Worm (Caenorhabditis elegans) whole organism, mixed stage, embryonic: Measurements from ENCODE around the gene C34H4.5.
A peak's percentile ranks its signal among the peaks of the same experiment; 100 is the strongest.

ENCODE experiments used
- M03D4.4 ChIP-seq: sonication (generic microtip); optimal IDR thresholded peaks from 2 replicates; lab custom pipeline; 2017; ENCODE audit warnings: mild to moderate bottlenecking, missing genetic modification characterization, missing compliant biosample characterization
- bed-3 ChIP-seq: fragments of 200-800 bp; sonication (Bioruptor generic); optimal IDR thresholded peaks from 3 replicates; lab custom pipeline; 2018; ENCODE audit warnings: mild to moderate bottlenecking, missing genetic modification characterization, moderate library complexity, missing compliant biosample characterization
- blmp-1 ChIP-seq: fragments of 150-350 bp; optimal IDR thresholded peaks from 2 replicates; lab custom pipeline; 2014; ENCODE audit warnings: missing biosample characterization, missing genetic modification characterization
- ceh-39 ChIP-seq: fragments of 150-350 bp; optimal IDR thresholded peaks from 2 replicates; lab custom pipeline; 2014; ENCODE audit warnings: missing biosample characterization, missing genetic modification characterization
- ceh-43 ChIP-seq: fragments of 200-800 bp; sonication (Bioruptor generic); optimal IDR thresholded peaks from 2 replicates; lab custom pipeline; 2018; ENCODE audit warnings: mild to moderate bottlenecking, missing genetic modification characterization, moderate library complexity, missing compliant biosample characterization
- ceh-83 ChIP-seq: fragments of 200-800 bp; sonication (Bioruptor generic); optimal IDR thresholded peaks from 2 replicates; lab custom pipeline; 2018; ENCODE audit warnings: mild to moderate bottlenecking, missing genetic modification characterization, missing compliant biosample characterization
- ces-1 ChIP-seq: fragments of 150-350 bp; optimal IDR thresholded peaks from 2 replicates; lab custom pipeline; 2014; ENCODE audit warnings: missing biosample characterization, missing genetic modification reagents, missing genetic modification characterization
- cnd-1 ChIP-seq: fragments of 200-800 bp; sonication (Bioruptor generic); optimal IDR thresholded peaks from 2 replicates; lab custom pipeline; 2018; ENCODE audit warnings: mild to moderate bottlenecking, missing genetic modification characterization, missing compliant biosample characterization
- drap-1 ChIP-seq: fragments of 200-800 bp; sonication (Bioruptor generic); optimal IDR thresholded peaks from 3 replicates; lab custom pipeline; 2018; ENCODE audit warnings: mild to moderate bottlenecking, missing genetic modification characterization, missing compliant biosample characterization
- elt-1 ChIP-seq: sonication (generic microtip); optimal IDR thresholded peaks from 2 replicates; lab custom pipeline; 2017; ENCODE audit warnings: missing genetic modification characterization, mild to moderate bottlenecking, missing compliant biosample characterization, antibody characterized with exemption, moderate library complexity, borderline replicate concordance; ENCODE audit not compliant: insufficient read depth
- elt-3 ChIP-seq: fragments of 150-350 bp; optimal IDR thresholded peaks from 2 replicates; lab custom pipeline; 2014; ENCODE audit warnings: missing biosample characterization, missing genetic modification characterization
- flh-1 ChIP-seq: fragments of 200-800 bp; sonication (Bioruptor generic); optimal IDR thresholded peaks from 2 replicates; lab custom pipeline; 2018; ENCODE audit warnings: mild to moderate bottlenecking, missing genetic modification characterization, moderate library complexity, missing compliant biosample characterization
- ham-2 ChIP-seq: fragments of 200-800 bp; sonication (Bioruptor generic); optimal IDR thresholded peaks from 2 replicates; lab custom pipeline; 2018; ENCODE audit warnings: mild to moderate bottlenecking, missing genetic modification characterization, missing compliant biosample characterization
- hlh-1 ChIP-seq: fragments of 150-350 bp; optimal IDR thresholded peaks from 2 replicates; lab custom pipeline; 2014; ENCODE audit warnings: missing biosample characterization, missing genetic modification reagents, missing genetic modification characterization
- lin-13 ChIP-seq: fragments of 150-350 bp; optimal IDR thresholded peaks from 2 replicates; lab custom pipeline; 2014; ENCODE audit warnings: missing biosample characterization, missing genetic modification characterization
- lin-32 ChIP-seq: fragments of 200-800 bp; sonication (Bioruptor generic); optimal IDR thresholded peaks from 2 replicates; lab custom pipeline; 2018; ENCODE audit warnings: mild to moderate bottlenecking, missing genetic modification characterization, missing compliant biosample characterization
- lsy-2 ChIP-seq: fragments of 150-350 bp; optimal IDR thresholded peaks from 2 replicates; lab custom pipeline; 2014; ENCODE audit warnings: missing biosample characterization, missing genetic modification characterization
- mab-5 ChIP-seq: fragments of 150-350 bp; optimal IDR thresholded peaks from 2 replicates; lab custom pipeline; 2014; ENCODE audit warnings: missing biosample characterization, missing genetic modification characterization
- mep-1 ChIP-seq: fragments of 150-350 bp; optimal IDR thresholded peaks from 2 replicates; lab custom pipeline; 2017; ENCODE audit warnings: missing biosample characterization, missing genetic modification reagents, missing genetic modification characterization, inconsistent platforms
- mls-2 ChIP-seq: sonication (generic microtip); optimal IDR thresholded peaks from 2 replicates; lab custom pipeline; 2016; ENCODE audit warnings: mild to moderate bottlenecking, missing genetic modification characterization, moderate library complexity, missing compliant biosample characterization
- nhr-12 ChIP-seq: fragments of 150-350 bp; optimal IDR thresholded peaks from 2 replicates; lab custom pipeline; 2014; ENCODE audit warnings: missing biosample characterization, missing genetic modification characterization
- nhr-2 ChIP-seq: fragments of 150-350 bp; optimal IDR thresholded peaks from 2 replicates; lab custom pipeline; 2014; ENCODE audit warnings: missing biosample characterization, missing genetic modification characterization
- nhr-237 ChIP-seq: fragments of 150-350 bp; optimal IDR thresholded peaks from 2 replicates; lab custom pipeline; 2014; ENCODE audit warnings: missing biosample characterization, missing genetic modification characterization
- nhr-28 ChIP-seq: fragments of 150-350 bp; optimal IDR thresholded peaks from 2 replicates; lab custom pipeline; 2014; ENCODE audit warnings: missing biosample characterization, missing genetic modification characterization
- nhr-76 ChIP-seq: sonication (generic microtip); optimal IDR thresholded peaks from 2 replicates; lab custom pipeline; 2017; ENCODE audit warnings: missing biosample characterization, missing genetic modification characterization
- pha-4 ChIP-seq: fragments of 150-350 bp; optimal IDR thresholded peaks from 2 replicates; lab custom pipeline; 2018; ENCODE audit warnings: missing biosample characterization, missing genetic modification reagents, missing genetic modification characterization
- sem-2 ChIP-seq: fragments of 200-800 bp; sonication (Bioruptor generic); optimal IDR thresholded peaks from 2 replicates; lab custom pipeline; 2018; ENCODE audit warnings: mild to moderate bottlenecking, missing genetic modification characterization, missing compliant biosample characterization
- snpc-4 ChIP-seq: fragments of 150-350 bp; optimal IDR thresholded peaks from 2 replicates; lab custom pipeline; 2014; ENCODE audit warnings: missing biosample characterization, missing genetic modification characterization
- unc-120 ChIP-seq: sonication (generic microtip); optimal IDR thresholded peaks from 2 replicates; lab custom pipeline; 2017; ENCODE audit warnings: missing genetic modification characterization, missing compliant biosample characterization; ENCODE audit not compliant: poor library complexity, severe bottlenecking
- unc-39 ChIP-seq: fragments of 150-350 bp; optimal IDR thresholded peaks from 2 replicates; lab custom pipeline; 2014; ENCODE audit warnings: missing biosample characterization, missing genetic modification characterization
- unc-62 ChIP-seq: fragments of 150-350 bp; optimal IDR thresholded peaks from 2 replicates; lab custom pipeline; 2014; ENCODE audit warnings: missing biosample characterization, missing genetic modification reagents, missing genetic modification characterization
- zip-8 ChIP-seq: fragments of 150-350 bp; optimal IDR thresholded peaks from 2 replicates; lab custom pipeline; 2014; ENCODE audit warnings: missing biosample characterization, missing genetic modification characterization
- ztf-11 ChIP-seq: fragments of 150-350 bp; optimal IDR thresholded peaks from 2 replicates; lab custom pipeline; 2014; ENCODE audit warnings: missing biosample characterization, missing genetic modification characterization

The C34H4.5 gene

ce11 chrIV:1516527-1516926, 33.5 kb downstream of the C34H4.5 start, which contains the start of gene clec-172:
Gene clec-172, minus strand, starts transcription at chrIV:1516627.
- TF ChIP-seq ces-1 (no peak), unc-120 (no peak), nhr-76 (tag; lab: Kevin White, UChicago) (no peak), unc-62 (no peak), cnd-1 (tag; lab: Kevin White, UChicago) (no peak)
- TF ChIP-seq, all 35 proteins: peak for 0

DNA sequence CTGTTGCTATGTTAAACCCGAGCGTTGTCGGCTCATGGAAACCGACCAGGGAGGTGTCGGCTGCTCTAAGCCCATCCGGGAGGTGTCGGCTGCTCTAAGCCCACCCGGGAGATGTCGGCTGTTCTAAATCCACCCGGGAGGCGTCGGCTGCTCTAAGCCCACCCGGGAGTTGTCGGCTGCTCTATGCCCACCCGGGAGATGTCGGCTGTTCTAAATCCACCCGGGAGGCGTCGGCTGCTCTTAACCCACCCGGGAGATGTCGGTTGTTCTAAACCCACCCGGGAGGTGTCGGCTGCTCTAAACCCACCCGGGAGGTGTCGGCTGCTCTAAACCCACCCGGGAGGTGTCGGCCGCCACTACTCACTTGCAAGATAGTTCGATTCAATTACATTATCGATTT, 34.1 kb downstream of the C34H4.5 start:
- TF ChIP-seq ceh-39, result no peak

DNA sequence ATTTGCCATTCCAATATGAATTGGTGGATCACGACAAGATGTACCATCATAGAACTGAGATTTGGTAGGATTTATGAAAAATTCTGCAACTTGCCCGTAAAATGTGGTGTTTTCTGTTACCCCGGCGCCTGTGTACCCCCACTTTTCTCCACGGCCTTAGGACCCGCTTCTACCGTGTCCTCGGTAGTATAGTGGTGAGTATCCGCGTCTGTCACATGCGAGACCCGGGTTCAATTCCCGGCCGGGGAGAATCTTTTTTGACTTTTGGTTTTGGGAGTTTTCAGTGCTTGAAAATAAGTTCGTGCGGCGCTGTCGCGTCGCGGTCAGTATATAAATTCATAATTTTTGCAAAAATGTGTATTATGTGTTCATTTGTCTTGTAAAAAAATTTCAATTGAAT, 35.6 kb downstream of the C34H4.5 start:
- TF ChIP-seq mls-2 (tag; lab: Kevin White, UChicago), result peak; percentile 12
- TF ChIP-seq nhr-76 (tag; lab: Kevin White, UChicago), result no peak
- TF ChIP-seq nhr-28 (tag; lab: Kevin White, UChicago), result no peak
- no peak for TF ChIP-seq mab-5
- peak; percentile 22 for TF ChIP-seq sem-2 (GFP tag; lab: Kevin White, UChicago)
- TF ChIP-seq ztf-11 (tag; lab: Kevin White, UChicago), result no peak
- no peak for TF ChIP-seq drap-1
- TF ChIP-seq lin-13 (tag; lab: Kevin White, UChicago), result no peak
- no peak for TF ChIP-seq pha-4 (tag; lab: Kevin White, UChicago)
- TF ChIP-seq snpc-4 (tag; lab: Kevin White, UChicago), result no peak
- no peak for TF ChIP-seq blmp-1 (tag; lab: Kevin White, UChicago)
- TF ChIP-seq flh-1 (GFP tag; lab: Kevin White, UChicago), result no peak
- no peak for TF ChIP-seq unc-62
- TF ChIP-seq unc-120, result no peak
- TF ChIP-seq ham-2 (GFP tag; lab: Kevin White, UChicago), result peak; percentile 10
- TF ChIP-seq unc-39 (tag; lab: Kevin White, UChicago), result no peak
- no peak for TF ChIP-seq ceh-43 (GFP tag; lab: Kevin White, UChicago)
- TF ChIP-seq M03D4.4 (tag; lab: Kevin White, UChicago), result no peak
- TF ChIP-seq nhr-12 (tag; lab: Kevin White, UChicago), result no peak
- TF ChIP-seq lsy-2 (tag; lab: Kevin White, UChicago), result no peak
- no peak for TF ChIP-seq nhr-237
- TF ChIP-seq elt-3, result no peak
- no peak for TF ChIP-seq elt-1 (tag; lab: Kevin White, UChicago)
- no peak for TF ChIP-seq bed-3
- TF ChIP-seq mep-1 (tag; lab: Kevin White, UChicago), result no peak
- TF ChIP-seq cnd-1 (tag; lab: Kevin White, UChicago), result peak; percentile 41

DNA sequence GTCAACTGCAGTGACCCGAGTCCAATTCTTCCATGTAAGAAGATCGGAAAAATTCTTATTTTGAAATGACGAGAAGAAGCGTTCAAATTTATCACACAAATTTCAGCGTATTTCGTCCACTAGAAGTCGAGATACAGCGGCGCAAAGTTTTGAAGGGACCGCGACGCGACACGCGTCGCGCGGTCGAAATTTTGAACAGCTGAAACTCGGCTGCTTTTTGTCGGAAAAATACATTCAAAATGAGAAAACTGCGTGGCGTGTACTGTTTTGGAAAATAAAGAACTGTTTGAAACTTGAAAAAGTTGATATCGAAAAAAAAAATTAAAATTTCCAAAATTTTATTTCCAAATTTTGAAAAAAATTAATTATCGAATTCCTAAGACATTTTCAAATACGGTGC, 37.1 kb downstream of the C34H4.5 start:
- TF ChIP-seq ham-2 (GFP tag; lab: Kevin White, UChicago) (no peak), flh-1 (GFP tag; lab: Kevin White, UChicago) (no peak), elt-1 (tag; lab: Kevin White, UChicago) (no peak), bed-3 (no peak), unc-39 (tag; lab: Kevin White, UChicago) (no peak), nhr-2 (no peak), lin-13 (tag; lab: Kevin White, UChicago) (no peak), blmp-1 (tag; lab: Kevin White, UChicago) (no peak), mep-1 (tag; lab: Kevin White, UChicago) (no peak), lin-32 (GFP tag; lab: Kevin White, UChicago) (no peak), ces-1 (no peak)
- TF ChIP-seq, all 35 proteins: peak for 0

ce11 chrIV:1510241-1510640, 39.8 kb downstream of the C34H4.5 start, which contains the start of gene txt-4:
Gene txt-4, plus strand, starts transcription at chrIV:1510564.
- TF ChIP-seq mls-2 (tag; lab: Kevin White, UChicago) (no peak), ceh-39 (no peak), pha-4 (tag; lab: Kevin White, UChicago) (no peak), ceh-83 (GFP tag; lab: Kevin White, UChicago) (no peak), unc-120 (no peak), M03D4.4 (tag; lab: Kevin White, UChicago) (no peak), unc-39 (tag; lab: Kevin White, UChicago) (no peak), nhr-76 (tag; lab: Kevin White, UChicago) (no peak), zip-8 (tag; lab: Kevin White, UChicago) (no peak), ztf-11 (tag; lab: Kevin White, UChicago) (no peak), drap-1 (no peak), bed-3 (no peak), sem-2 (GFP tag; lab: Kevin White, UChicago) (no peak), lin-32 (GFP tag; lab: Kevin White, UChicago) (no peak), elt-1 (tag; lab: Kevin White, UChicago) (no peak), mep-1 (tag; lab: Kevin White, UChicago) (no peak), hlh-1 (tag; lab: Kevin White, UChicago) (no peak), blmp-1 (tag; lab: Kevin White, UChicago) (no peak), nhr-12 (tag; lab: Kevin White, UChicago) (no peak)
